Fruit fly (Drosophila melanogaster) whole organism, embryonic: ENCODE results near the gene CG12947.

Source experiments
- Blimp-1 ChIP-seq: fragments of 200-800 bp; sonication (Bioruptor generic); optimal IDR thresholded peaks from 3 replicates; lab custom pipeline; 2018; ENCODE audit warnings: missing biosample characterization, missing genetic modification characterization, mild to moderate bottlenecking, moderate library complexity, missing genetic modification reagents
- CG10565 ChIP-seq: fragments of 200-800 bp; sonication (Bioruptor generic); optimal IDR thresholded peaks from 3 replicates; lab custom pipeline; 2016; ENCODE audit warnings: missing biosample characterization, mild to moderate bottlenecking, missing genetic modification characterization
- CG11560 ChIP-seq: fragments of 200-800 bp; sonication (Bioruptor generic); IDR thresholded peaks from 3 replicates; pipeline ENCODE4 v1.3.6; 2022; ENCODE audit warnings: missing biosample characterization, missing genetic modification characterization
- CG1233 ChIP-seq: fragments of 200-800 bp; sonication (Bioruptor generic); optimal IDR thresholded peaks from 4 replicates; lab custom pipeline; 2018; ENCODE audit warnings: missing biosample characterization, mild to moderate bottlenecking, missing genetic modification characterization
- CG17328 ChIP-seq: fragments of 200-800 bp; sonication (Bioruptor generic); IDR thresholded peaks from 2 replicates; pipeline ENCODE4 v1.3.6; 2022; ENCODE audit warnings: missing biosample characterization, missing genetic modification characterization
- CG17568 ChIP-seq: fragments of 200-800 bp; sonication (Bioruptor generic); optimal IDR thresholded peaks from 2 replicates; lab custom pipeline; 2018; ENCODE audit warnings: missing biosample characterization, mild to moderate bottlenecking, missing genetic modification characterization, moderate library complexity
- CG31365 ChIP-seq: fragments of 200-800 bp; sonication (Bioruptor generic); optimal IDR thresholded peaks from 2 replicates; lab custom pipeline; 2018; ENCODE audit warnings: missing biosample characterization, mild to moderate bottlenecking, missing genetic modification characterization
- CG32772 ChIP-seq: fragments of 200-800 bp; sonication (Bioruptor generic); IDR thresholded peaks from 2 replicates; pipeline ENCODE4 v1.3.6; 2022; ENCODE audit warnings: missing biosample characterization, missing genetic modification characterization
- CG4404 ChIP-seq: fragments of 200-800 bp; sonication (Bioruptor generic); IDR thresholded peaks from 2 replicates; pipeline ENCODE4 v1.3.6; 2022; ENCODE audit warnings: missing biosample characterization, missing genetic modification characterization
- CG4854 ChIP-seq: fragments of 200-800 bp; sonication (Bioruptor generic); optimal IDR thresholded peaks from 2 replicates; lab custom pipeline; 2016; ENCODE audit warnings: missing biosample characterization, missing genetic modification characterization, inconsistent platforms
- CG7928 ChIP-seq: fragments of 200-800 bp; sonication (Bioruptor generic); optimal IDR thresholded peaks from 2 replicates; lab custom pipeline; 2017; ENCODE audit warnings: missing biosample characterization, mild to moderate bottlenecking, missing genetic modification characterization
- CTCF ChIP-seq: fragments of 200-800 bp; sonication (Bioruptor generic); optimal IDR thresholded peaks from 2 replicates; lab custom pipeline; 2017; ENCODE audit warnings: missing biosample characterization, mild to moderate bottlenecking, missing genetic modification characterization, moderate library complexity
- CkIIα-i1 ChIP-seq: fragments of 200-800 bp; sonication (Bioruptor generic); IDR thresholded peaks from 2 replicates; pipeline ENCODE4 v1.3.6; 2022; ENCODE audit warnings: missing biosample characterization, missing genetic modification characterization
- Ets97D ChIP-seq: fragments of 200-800 bp; sonication (Bioruptor generic); optimal IDR thresholded peaks from 3 replicates; lab custom pipeline; 2016; ENCODE audit warnings: missing biosample characterization, missing genetic modification characterization
- Jarid2 ChIP-seq: fragments of 200-800 bp; sonication (Bioruptor generic); optimal IDR thresholded peaks from 3 replicates; lab custom pipeline; 2017; ENCODE audit warnings: mild to moderate bottlenecking, missing biosample characterization, missing genetic modification reagents, missing genetic modification characterization
- Med ChIP-seq: fragments of 200-800 bp; sonication (Bioruptor generic); peaks from one replicate; lab custom pipeline; 2016; ENCODE audit warnings: missing biosample characterization, missing genetic modification characterization, mild to moderate bottlenecking, inconsistent platforms, moderate library complexity
- Neu2 ChIP-seq: fragments of 200-800 bp; sonication (Bioruptor generic); optimal IDR thresholded peaks from 3 replicates; lab custom pipeline; 2016; ENCODE audit warnings: missing biosample characterization, missing genetic modification characterization, borderline replicate concordance
- Sin3A ChIP-seq: fragments of >200 bp; optimal IDR thresholded peaks from 2 replicates; lab custom pipeline; 2018
- Sox100B ChIP-seq: fragments of 200-800 bp; sonication (Bioruptor generic); optimal IDR thresholded peaks from 3 replicates; lab custom pipeline; 2018; ENCODE audit warnings: missing biosample characterization, mild to moderate bottlenecking, missing genetic modification characterization
- Sry-δ ChIP-seq: fragments of 200-800 bp; sonication (Bioruptor generic); optimal IDR thresholded peaks from 2 replicates; lab custom pipeline; 2016; ENCODE audit warnings: missing biosample characterization, missing genetic modification characterization
- Xbp1 ChIP-seq: fragments of 200-800 bp; sonication (Bioruptor generic); optimal IDR thresholded peaks from 3 replicates; lab custom pipeline; 2016; ENCODE audit warnings: missing biosample characterization, mild to moderate bottlenecking, missing genetic modification characterization
- ase ChIP-seq: fragments of 200-800 bp; sonication (Bioruptor generic); IDR thresholded peaks from 3 replicates; pipeline ENCODE4 v1.3.6; 2022; ENCODE audit warnings: missing biosample characterization, missing genetic modification characterization
- bcd ChIP-seq: fragments of 200-800 bp; sonication (Bioruptor generic); optimal IDR thresholded peaks from 2 replicates; lab custom pipeline; 2017; ENCODE audit warnings: missing biosample characterization, mild to moderate bottlenecking, missing genetic modification characterization
- chinmo ChIP-seq: fragments of 200-800 bp; sonication (Bioruptor generic); IDR thresholded peaks from 4 replicates; pipeline ENCODE4 v1.3.6; 2022; ENCODE audit warnings: missing biosample characterization, missing genetic modification characterization; ENCODE audit not compliant: partially characterized antibody
- dysf ChIP-seq: fragments of 200-800 bp; sonication (Bioruptor generic); IDR thresholded peaks from 3 replicates; pipeline ENCODE4 v1.3.6; 2022; ENCODE audit warnings: missing biosample characterization, missing genetic modification characterization
- eyg ChIP-seq: fragments of 200-800 bp; sonication (Bioruptor generic); optimal IDR thresholded peaks from 3 replicates; lab custom pipeline; 2016; ENCODE audit warnings: missing biosample characterization, missing genetic modification characterization
- fru ChIP-seq: fragments of >200 bp; optimal IDR thresholded peaks from 2 replicates; lab custom pipeline; 2017
- gfzf ChIP-seq: fragments of 200-800 bp; sonication (Bioruptor generic); optimal IDR thresholded peaks from 2 replicates; lab custom pipeline; 2016; ENCODE audit warnings: missing biosample characterization, mild to moderate bottlenecking, missing genetic modification characterization, moderate library complexity
- gsb ChIP-seq: fragments of 200-800 bp; sonication (Bioruptor generic); IDR thresholded peaks from 2 replicates; pipeline ENCODE4 v1.3.6; 2022; ENCODE audit warnings: missing biosample characterization, missing genetic modification characterization
- nerfin-1 ChIP-seq: fragments of 200-800 bp; sonication (Bioruptor generic); optimal IDR thresholded peaks from 3 replicates; lab custom pipeline; 2019; ENCODE audit warnings: missing biosample characterization, mild to moderate bottlenecking, missing genetic modification characterization, moderate library complexity
- onecut ChIP-seq: fragments of 200-800 bp; sonication (Bioruptor generic); IDR thresholded peaks from 2 replicates; pipeline ENCODE4 v1.3.6; 2022; ENCODE audit warnings: missing biosample characterization, missing genetic modification characterization
- p53 ChIP-seq: fragments of 200-800 bp; sonication (Bioruptor generic); optimal IDR thresholded peaks from 2 replicates; lab custom pipeline; 2016; ENCODE audit warnings: missing biosample characterization, missing genetic modification characterization
- sima ChIP-seq: fragments of 200-800 bp; sonication (Bioruptor generic); optimal IDR thresholded peaks from 2 replicates; lab custom pipeline; 2016; ENCODE audit warnings: missing biosample characterization, missing genetic modification characterization
- sob ChIP-seq: fragments of 200-800 bp; sonication (Bioruptor generic); IDR thresholded peaks from 2 replicates; pipeline ENCODE4 v1.3.6; 2022; ENCODE audit warnings: missing biosample characterization, missing genetic modification characterization

Gene CG12947

DNA sequence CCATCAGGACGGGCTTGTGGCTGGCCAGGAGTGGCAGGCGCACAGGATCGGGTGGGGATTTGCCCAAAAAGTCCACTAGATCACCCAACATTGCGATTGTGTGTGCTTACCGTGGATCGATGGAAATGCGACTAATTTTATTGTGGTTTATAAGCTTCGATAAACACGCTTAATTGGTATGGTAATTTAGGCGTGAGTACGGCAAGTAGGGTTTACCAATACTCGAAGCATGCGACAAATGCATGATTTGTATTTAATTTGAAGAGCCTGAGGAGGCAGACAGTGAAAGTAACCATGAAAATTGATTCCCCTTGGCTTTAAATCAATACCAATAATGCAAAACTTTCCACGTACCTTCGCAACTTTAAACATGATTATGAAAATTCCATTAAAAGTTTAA is 39.9 kb downstream of the CG12947 start, which contains the start of gene CG9458:
Gene CG9458 (minus strand): TSS at position 101 of the 400 bp plus-strand sequence.
- TF ChIP-seq CG32772 (GFP tag; lab: Robert Waterston, UW) (0 out of 2 replicates have a peak, but pooled peaks have one; percentile 20), fru (lab: Kevin White, UChicago) (no peak)

- no peak for TF ChIP-seq Neu2 (GFP tag; lab: Kevin White, UChicago)
- TF ChIP-seq chinmo, result no peak
- no peak for TF ChIP-seq CG4854 (GFP tag; lab: Kevin White, UChicago)
- no peak for TF ChIP-seq sob
- TF ChIP-seq CG17568 (GFP tag; lab: Kevin White, UChicago), result no peak
- TF ChIP-seq CG17328 (GFP tag; lab: Robert Waterston, UW), result no peak
- no peak for TF ChIP-seq onecut (GFP tag; lab: Robert Waterston, UW)
- TF ChIP-seq CG31365 (tag; lab: Kevin White, UChicago), result no peak
- no peak for TF ChIP-seq Jarid2 (GFP tag; lab: Kevin White, UChicago)
- TF ChIP-seq nerfin-1, result no peak
- no peak for TF ChIP-seq dysf
- TF ChIP-seq CTCF, result no peak
- no peak for TF ChIP-seq CkIIα-i1
- TF ChIP-seq sima (GFP tag; lab: Kevin White, UChicago), result no peak
- no peak for TF ChIP-seq Med
Measured at dm6 chr3R:9821091-9821490, 41.2 kb downstream of the CG12947 start, which contains the start of gene CG42857. TSS of gene CG42857 (minus strand) at chr3R:9821191.

- TF ChIP-seq Sry-δ (GFP tag; lab: Kevin White, UChicago), result no peak
- TF ChIP-seq CG10565 (GFP tag; lab: Kevin White, UChicago), result no peak
- TF ChIP-seq p53 (GFP tag; lab: Kevin White, UChicago), result no peak
- TF ChIP-seq gfzf (GFP tag; lab: Kevin White, UChicago), result no peak
- no peak for TF ChIP-seq bcd (GFP tag; lab: Kevin White, UChicago)
- TF ChIP-seq CG4404 (GFP tag; lab: Robert Waterston, UW), result no peak
- TF ChIP-seq CG1233, result no peak
- TF ChIP-seq CG11560, result no peak
- TF ChIP-seq Blimp-1 (GFP tag; lab: Kevin White, UChicago), result no peak
- TF ChIP-seq CG7928 (GFP tag; lab: Kevin White, UChicago), result no peak
- TF ChIP-seq ase, result no peak
- TF ChIP-seq Ets97D (GFP tag; lab: Kevin White, UChicago), result no peak
- no peak for TF ChIP-seq gsb
- TF ChIP-seq Xbp1 (GFP tag; lab: Kevin White, UChicago), result no peak
- no peak for TF ChIP-seq CG4854 (GFP tag; lab: Kevin White, UChicago)
- no peak for TF ChIP-seq eyg
- TF ChIP-seq CG17328 (GFP tag; lab: Robert Waterston, UW), result no peak
- no peak for TF ChIP-seq Sox100B (GFP tag; lab: Kevin White, UChicago)
- no peak for TF ChIP-seq Sin3A (lab: Kevin White, UChicago)
- TF ChIP-seq sima (GFP tag; lab: Kevin White, UChicago), result no peak
Measured at dm6 chr3R:9823723-9824122, 43.9 kb downstream of the CG12947 start, which contains the start of gene CG34302. TSS of gene CG34302 (minus strand) at chr3R:9823823.
